Fruit fly (Drosophila melanogaster) whole organism: ENCODE results near the gene svr.

Experiments
- CG8478 ChIP-seq: fragments of >200 bp; optimal IDR thresholded peaks from 2 replicates; lab custom pipeline; 2018; ENCODE audit warnings: inconsistent platforms
- EcR ChIP-seq, 2 experiments: fragments of >200 bp; optimal IDR thresholded peaks; 2 replicates each; lab custom pipeline; 2017; ENCODE audit warnings: missing biosample characterization in 2 of 2, missing genetic modification characterization in 2 of 2, missing genetic modification reagents in 2 of 2
- pan ChIP-seq: fragments of >200 bp; optimal IDR thresholded peaks from 2 replicates; lab custom pipeline; 2017
- psq ChIP-seq: fragments of >200 bp; optimal IDR thresholded peaks from 2 replicates; lab custom pipeline; 2017
- usp ChIP-seq: fragments of >200 bp; optimal IDR thresholded peaks from 2 replicates; lab custom pipeline; 2017; ENCODE audit warnings: missing biosample characterization, missing genetic modification characterization, mixed read lengths

- TF ChIP-seq psq (lab: Kevin White, UChicago) (no peak), pan (lab: Kevin White, UChicago) (no peak), CG8478 (lab: Kevin White, UChicago) (no peak), EcR (GFP tag; optimal IDR thresholded peaks at IDR 0.05; lab: Kevin White, UChicago) (no peak), usp (GFP tag; lab: Kevin White, UChicago) (no peak)
These were observed 12.9 kb downstream of the svr start, which contains the start of gene arg for dm6 chrX:509117-509516.
